Worm (Caenorhabditis elegans) whole organism, L1 larva: Measurements from ENCODE around the gene hrpu-1.
A peak's percentile ranks its signal among the peaks of the same experiment; 100 is the strongest.

Experiments
- C16A3.4 ChIP-seq: fragments of 150-350 bp; optimal IDR thresholded peaks from 2 replicates; lab custom pipeline; 2014; ENCODE audit warnings: missing biosample characterization, missing genetic modification characterization
- C34B4.2 ChIP-seq: sonication (generic microtip); optimal IDR thresholded peaks from 2 replicates; lab custom pipeline; 2017; ENCODE audit warnings: mild to moderate bottlenecking, missing genetic modification characterization, missing compliant biosample characterization
- F16B12.6 ChIP-seq: fragments of 150-350 bp; optimal IDR thresholded peaks from 2 replicates; lab custom pipeline; 2014; ENCODE audit warnings: missing biosample characterization, missing genetic modification characterization
- Y116A8C.19 ChIP-seq: sonication (generic microtip); optimal IDR thresholded peaks from 2 replicates; lab custom pipeline; 2016; ENCODE audit warnings: missing compliant biosample characterization, missing genetic modification characterization, borderline replicate concordance
- alr-1 ChIP-seq: fragments of 200-800 bp; sonication (Bioruptor generic); optimal IDR thresholded peaks from 2 replicates; lab custom pipeline; 2018; ENCODE audit warnings: borderline replicate concordance, mild to moderate bottlenecking, missing genetic modification characterization, missing compliant biosample characterization
- ama-1 ChIP-seq: fragments of 150-350 bp; optimal IDR thresholded peaks from 2 replicates; lab custom pipeline; 2014
- blmp-1 ChIP-seq: fragments of 150-350 bp; optimal IDR thresholded peaks from 2 replicates; lab custom pipeline; 2014; ENCODE audit warnings: missing biosample characterization, missing genetic modification characterization
- ceh-82 ChIP-seq, 3 experiments: fragments of 150-350 bp in 1 of 3; sonication (generic microtip) in 2 of 3; optimal IDR thresholded peaks; 2 replicates each; lab custom pipeline; 2014 to 2017; ENCODE audit warnings: missing biosample characterization in 3 of 3, missing genetic modification characterization in 3 of 3
- dpl-1 ChIP-seq, 3 experiments: fragments of 150-350 bp in 2 of 3; sonication (generic microtip) in 1 of 3; optimal IDR thresholded peaks; 2 replicates each; lab custom pipeline; 2014 to 2017; ENCODE audit warnings: missing biosample characterization in 3 of 3, missing genetic modification characterization in 3 of 3, missing genetic modification reagents in 3 of 3
- dsc-1 ChIP-seq: sonication (generic microtip); optimal IDR thresholded peaks from 2 replicates; lab custom pipeline; 2016; ENCODE audit warnings: mild to moderate bottlenecking, missing genetic modification characterization, missing compliant biosample characterization
- efl-1 ChIP-seq, 4 experiments: fragments of 150-350 bp; optimal IDR thresholded peaks in 3 of 4; peaks in 1 of 4; 1 replicate in 1 of 4; 2 replicates in 3 of 4; lab custom pipeline; 2014; ENCODE audit warnings: missing biosample characterization in 2 of 4, missing genetic modification characterization in 2 of 4, missing genetic modification reagents in 2 of 4
- efl-3 ChIP-seq: fragments of 200-800 bp; sonication (Bioruptor generic); optimal IDR thresholded peaks from 2 replicates; lab custom pipeline; 2018; ENCODE audit warnings: mild to moderate bottlenecking, missing genetic modification characterization, missing compliant biosample characterization
- egl-27 ChIP-seq, 2 experiments: fragments of 150-350 bp in 1 of 2; sonication (generic microtip); optimal IDR thresholded peaks; 3 replicates each; lab custom pipeline; 2017 to 2018; ENCODE audit warnings: missing biosample characterization in 2 of 2, missing genetic modification characterization in 2 of 2, missing genetic modification reagents in 2 of 2
- ets-5 ChIP-seq: fragments of 200-800 bp; sonication (Bioruptor generic); IDR thresholded peaks from 2 replicates; pipeline ENCODE4 v1.3.6; 2022; ENCODE audit warnings: missing genetic modification characterization, missing compliant biosample characterization
- fos-1 ChIP-seq: fragments of 150-350 bp; optimal IDR thresholded peaks from 2 replicates; lab custom pipeline; 2014; ENCODE audit warnings: missing biosample characterization, missing genetic modification characterization
- hpl-2 ChIP-seq: fragments of 150-350 bp; optimal IDR thresholded peaks from 2 replicates; lab custom pipeline; 2014; ENCODE audit warnings: missing biosample characterization, missing genetic modification reagents, missing genetic modification characterization
- isw-1 ChIP-seq: fragments of 200-800 bp; sonication (Bioruptor generic); IDR thresholded peaks from 2 replicates; pipeline ENCODE4 v1.3.6; 2022; ENCODE audit warnings: missing genetic modification characterization, missing compliant biosample characterization
- jun-1 ChIP-seq: fragments of 150-350 bp; optimal IDR thresholded peaks from 2 replicates; lab custom pipeline; 2014; ENCODE audit warnings: missing biosample characterization, missing genetic modification reagents, missing genetic modification characterization
- lin-14 ChIP-seq: fragments of 200-800 bp; sonication (Bioruptor generic); optimal IDR thresholded peaks from 2 replicates; lab custom pipeline; 2018; ENCODE audit warnings: mild to moderate bottlenecking, missing genetic modification characterization, moderate library complexity, missing compliant biosample characterization
- lin-15B ChIP-seq: fragments of 150-350 bp; sonication (generic microtip); optimal IDR thresholded peaks from 3 replicates; lab custom pipeline; 2014; ENCODE audit warnings: missing biosample characterization, missing genetic modification characterization
- lin-35 ChIP-seq, 2 experiments: fragments of 150-350 bp; optimal IDR thresholded peaks; 2 replicates each; lab custom pipeline; 2014; ENCODE audit warnings: missing biosample characterization in 2 of 2, missing genetic modification characterization in 2 of 2, missing genetic modification reagents in 2 of 2
- lsy-2 ChIP-seq, 2 experiments: fragments of 150-350 bp; optimal IDR thresholded peaks; 2 replicates each; lab custom pipeline; 2014; ENCODE audit warnings: missing biosample characterization in 2 of 2, missing genetic modification characterization in 2 of 2
- mdl-1 ChIP-seq, 2 experiments: fragments of 150-350 bp; optimal IDR thresholded peaks; 2 replicates each; lab custom pipeline; 2014 to 2017; ENCODE audit warnings: missing biosample characterization in 2 of 2, missing genetic modification characterization in 2 of 2, inconsistent platforms in 1 of 2
- mep-1 ChIP-seq: fragments of 150-350 bp; optimal IDR thresholded peaks from 2 replicates; lab custom pipeline; 2014; ENCODE audit warnings: missing biosample characterization, missing genetic modification characterization
- nhr-12 ChIP-seq: sonication (generic microtip); optimal IDR thresholded peaks from 2 replicates; lab custom pipeline; 2017; ENCODE audit warnings: missing biosample characterization, missing genetic modification characterization
- nhr-20 ChIP-seq: sonication (generic microtip); optimal IDR thresholded peaks from 2 replicates; lab custom pipeline; 2016; ENCODE audit warnings: mild to moderate bottlenecking, missing genetic modification characterization, missing compliant biosample characterization
- nhr-237 ChIP-seq: fragments of 150-350 bp; optimal IDR thresholded peaks from 2 replicates; lab custom pipeline; 2014; ENCODE audit warnings: missing biosample characterization, missing genetic modification characterization
- nhr-28 ChIP-seq: fragments of 150-350 bp; optimal IDR thresholded peaks from 2 replicates; lab custom pipeline; 2014; ENCODE audit warnings: missing biosample characterization, missing genetic modification characterization
- nhr-47 ChIP-seq: sonication (generic microtip); optimal IDR thresholded peaks from 2 replicates; lab custom pipeline; 2016; ENCODE audit warnings: mild to moderate bottlenecking, missing genetic modification characterization, moderate library complexity, missing compliant biosample characterization
- nhr-71 ChIP-seq: sonication (generic microtip); optimal IDR thresholded peaks from 2 replicates; lab custom pipeline; 2016; ENCODE audit warnings: mild to moderate bottlenecking, missing genetic modification characterization, moderate library complexity, missing compliant biosample characterization
- nhr-84 ChIP-seq: sonication (generic microtip); optimal IDR thresholded peaks from 2 replicates; lab custom pipeline; 2017; ENCODE audit warnings: missing biosample characterization, missing genetic modification characterization
- nhr-85 ChIP-seq: sonication (generic microtip); peaks from one replicate; lab custom pipeline; 2016; ENCODE audit warnings: missing genetic modification characterization, inconsistent platforms, missing compliant biosample characterization
- rnt-1 ChIP-seq: sonication (generic microtip); optimal IDR thresholded peaks from 2 replicates; lab custom pipeline; 2016; ENCODE audit warnings: mild to moderate bottlenecking, missing genetic modification characterization, moderate library complexity, missing compliant biosample characterization
- snpc-4 ChIP-seq: fragments of 150-350 bp; optimal IDR thresholded peaks from 2 replicates; lab custom pipeline; 2014; ENCODE audit warnings: missing biosample characterization, missing genetic modification characterization
- snu-23 ChIP-seq: sonication (generic microtip); optimal IDR thresholded peaks from 2 replicates; lab custom pipeline; 2016; ENCODE audit warnings: missing genetic modification characterization, missing compliant biosample characterization
- swsn-7 ChIP-seq: sonication (generic microtip); optimal IDR thresholded peaks from 2 replicates; lab custom pipeline; 2016; ENCODE audit warnings: missing genetic modification characterization, missing compliant biosample characterization
- tlp-1 ChIP-seq: fragments of 150-350 bp; optimal IDR thresholded peaks from 2 replicates; lab custom pipeline; 2014; ENCODE audit warnings: missing biosample characterization, missing genetic modification characterization
- xbp-1 ChIP-seq: sonication (generic microtip); optimal IDR thresholded peaks from 2 replicates; lab custom pipeline; 2016; ENCODE audit warnings: missing genetic modification characterization, missing compliant biosample characterization

hrpu-1 gene

DNA sequence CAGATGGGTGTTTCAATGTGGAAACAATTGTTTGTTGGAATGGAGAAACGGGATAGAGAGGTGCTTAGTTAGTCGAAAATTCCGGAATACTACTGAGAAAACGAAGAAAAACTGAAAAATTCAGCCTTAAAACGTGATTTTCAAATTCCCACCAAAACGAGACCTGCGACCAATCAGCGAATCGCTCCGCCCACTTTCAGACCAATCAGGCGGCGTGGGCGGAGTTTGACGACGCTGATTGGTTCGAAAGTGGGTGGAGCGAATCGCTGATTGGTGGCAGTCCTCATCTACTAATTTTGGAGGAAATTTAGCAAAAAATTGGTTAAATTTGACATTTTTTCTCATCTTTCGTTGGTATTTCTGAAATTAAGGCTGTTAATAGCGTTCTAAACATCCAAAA lies 12.1 kb upstream of the hrpu-1 start:
- no peak for TF ChIP-seq Y116A8C.19 (tag; lab: Kevin White, UChicago)
- no peak for TF ChIP-seq efl-1 (optimal IDR thresholded peaks at IDR 0.05; lab: Kevin White, UChicago)
- TF ChIP-seq efl-1 (GFP tag; optimal IDR thresholded peaks at IDR 0.05 in 1 of 2; lab: Kevin White, UChicago), result peak in 1 of 2 experiments; percentile 25

DNA sequence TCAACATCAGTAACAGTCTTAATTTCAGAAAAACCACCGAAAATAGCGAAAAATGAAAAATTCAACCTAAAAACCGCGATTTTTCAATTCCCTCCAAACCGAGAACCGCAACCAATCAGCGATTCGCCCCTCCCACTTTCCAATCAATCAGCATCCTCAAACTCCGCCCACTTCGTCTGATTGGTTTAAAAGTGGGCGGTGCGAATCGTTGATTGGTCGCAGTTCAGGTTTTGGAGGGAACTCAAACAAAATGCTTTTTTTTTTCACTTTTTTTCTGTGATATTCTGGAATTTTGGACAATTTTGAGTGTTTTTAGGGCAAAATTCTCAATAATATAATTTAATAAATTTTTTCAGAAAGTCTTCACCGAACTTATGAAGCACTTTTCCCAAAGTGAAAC lies 11.5 kb upstream of the hrpu-1 start:
- TF ChIP-seq dpl-1 (GFP tag; optimal IDR thresholded peaks at IDR 0.05; lab: Kevin White, UChicago) (peak in 1 of 3 experiments; percentile 9), efl-1 (optimal IDR thresholded peaks at IDR 0.05; lab: Kevin White, UChicago) (no peak), efl-1 (GFP tag; optimal IDR thresholded peaks at IDR 0.05 in 1 of 2; lab: Kevin White, UChicago) (peak; percentile 34 to 40), ama-1 (no peak), nhr-12 (no peak), fos-1 (tag; lab: Kevin White, UChicago) (no peak)
- TF ChIP-seq, all 84 proteins: peak for 2

DNA sequence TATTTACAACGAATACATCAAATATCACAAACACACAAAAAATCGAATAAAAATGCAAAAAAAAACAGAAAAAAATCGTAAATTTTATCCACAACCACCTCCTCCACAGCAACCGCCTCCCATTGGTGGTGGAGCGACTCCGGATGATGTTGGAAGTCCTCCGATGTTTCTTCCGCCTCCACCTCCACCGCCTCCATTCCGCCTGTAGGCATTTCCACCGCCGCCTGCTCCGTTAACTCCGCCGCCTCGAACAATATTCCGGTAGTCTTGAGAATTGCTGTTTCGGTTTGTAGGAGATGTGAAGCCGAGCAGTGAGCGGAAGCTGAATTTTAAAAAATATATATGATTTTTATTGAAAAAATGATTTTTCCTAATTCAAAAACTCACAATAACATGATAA lies 11.0 kb upstream of the hrpu-1 start:
- TF ChIP-seq alr-1, result peak; percentile 79
- no peak for TF ChIP-seq nhr-237 (tag; lab: Kevin White, UChicago)
- TF ChIP-seq lin-14 (GFP tag; lab: Kevin White, UChicago), result no peak
- TF ChIP-seq efl-1 (optimal IDR thresholded peaks at IDR 0.05; lab: Kevin White, UChicago), result no peak
- TF ChIP-seq efl-1 (GFP tag; optimal IDR thresholded peaks at IDR 0.05 in 1 of 2; lab: Kevin White, UChicago), result peak in 1 of 2 experiments; percentile 43
- TF ChIP-seq snpc-4 (tag; lab: Kevin White, UChicago), result no peak

ce11 chrIV:15028891-15029290 lies 10.5 kb upstream of the hrpu-1 start, which contains the start of gene Y41E3.8:
Y41E3.8 (minus strand) TSS chrIV:15028978.
- TF ChIP-seq mep-1 (tag; lab: Kevin White, UChicago), result peak; percentile 74
- TF ChIP-seq mdl-1 (tag; optimal IDR thresholded peaks at IDR 0.05; lab: Kevin White, UChicago), result peak in 1 of 2 experiments; percentile 43
- TF ChIP-seq lin-15B, result peak; percentile 16
- no peak for TF ChIP-seq ets-5 (GFP tag; lab: Robert Waterston, UW)
- peak; percentile 89 for TF ChIP-seq F16B12.6 (tag; lab: Kevin White, UChicago)
- TF ChIP-seq swsn-7 (tag; lab: Kevin White, UChicago), result peak; percentile 31
- TF ChIP-seq ceh-82 (tag; optimal IDR thresholded peaks at IDR 0.05; lab: Kevin White, UChicago), result peak in 1 of 3 experiments; percentile 10
- peak; percentile 56 to 81 for TF ChIP-seq lin-35 (GFP tag; optimal IDR thresholded peaks at IDR 0.05; lab: Kevin White, UChicago)
- TF ChIP-seq dpl-1 (GFP tag; optimal IDR thresholded peaks at IDR 0.05; lab: Kevin White, UChicago), result peak; percentile 39 to 82 (median 72)
- TF ChIP-seq rnt-1 (tag; lab: Kevin White, UChicago), result no peak
- TF ChIP-seq hpl-2 (GFP tag; lab: Kevin White, UChicago), result no peak
- TF ChIP-seq efl-3 (GFP tag; lab: Kevin White, UChicago), result no peak
- peak; percentile 66 to 69 for TF ChIP-seq efl-1 (optimal IDR thresholded peaks at IDR 0.05; lab: Kevin White, UChicago)
- peak; percentile 79 to 97 for TF ChIP-seq efl-1 (GFP tag; optimal IDR thresholded peaks at IDR 0.05 in 1 of 2; lab: Kevin White, UChicago)
- TF ChIP-seq nhr-71 (tag; lab: Kevin White, UChicago), result peak; percentile 43
- no peak for TF ChIP-seq nhr-28 (tag; lab: Kevin White, UChicago)
- peak; percentile 29 to 63 for TF ChIP-seq lsy-2 (tag; optimal IDR thresholded peaks at IDR 0.05; lab: Kevin White, UChicago)
- peak; percentile 53 for TF ChIP-seq blmp-1 (tag; lab: Kevin White, UChicago)
- TF ChIP-seq snu-23, result peak; percentile 49
- peak; percentile 32 for TF ChIP-seq nhr-47 (tag; lab: Kevin White, UChicago)
- TF ChIP-seq C16A3.4 (tag; lab: Kevin White, UChicago), result peak; percentile 23
- peak; percentile 89 for TF ChIP-seq xbp-1 (tag; lab: Kevin White, UChicago)
- peak; percentile 3 for TF ChIP-seq dsc-1
- TF ChIP-seq nhr-85 (tag; lab: Kevin White, UChicago), result peak; percentile 35
- TF ChIP-seq jun-1 (tag; lab: Kevin White, UChicago), result no peak
- peak; percentile 23 for TF ChIP-seq nhr-20 (tag; lab: Kevin White, UChicago)

DNA sequence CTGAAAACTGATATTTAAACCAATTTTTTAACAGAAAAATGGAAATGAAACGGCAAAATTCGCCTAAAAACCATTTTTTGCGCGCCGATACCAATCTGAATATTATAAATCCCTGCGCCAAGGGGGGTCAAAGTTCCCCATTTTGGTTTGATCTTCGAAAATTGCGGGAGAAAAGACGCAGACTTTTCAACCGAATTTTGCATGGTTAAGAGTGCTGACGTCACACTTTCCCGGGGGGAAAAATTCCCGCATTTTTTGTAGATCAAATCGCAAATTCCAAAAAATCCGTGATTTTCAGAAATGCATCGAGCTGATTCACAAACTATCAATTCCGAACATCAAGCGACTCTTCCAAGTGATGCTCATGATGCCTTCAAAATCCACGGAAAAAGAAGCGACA lies 9.9 kb upstream of the hrpu-1 start:
- TF ChIP-seq tlp-1 (tag; lab: Kevin White, UChicago) (no peak), C34B4.2 (tag; lab: Kevin White, UChicago) (no peak), nhr-84 (tag; lab: Kevin White, UChicago) (no peak), egl-27 (tag; optimal IDR thresholded peaks at IDR 0.05; lab: Kevin White, UChicago) (no peak), efl-1 (optimal IDR thresholded peaks at IDR 0.05; lab: Kevin White, UChicago) (no peak), efl-1 (GFP tag; optimal IDR thresholded peaks at IDR 0.05 in 1 of 2; lab: Kevin White, UChicago) (no peak), isw-1 (GFP tag; lab: Robert Waterston, UW) (no peak)
